Worm (Caenorhabditis elegans) whole organism, L2 larva: Measurements from ENCODE around the gene dhs-19.

ENCODE experiments used
- ama-1 ChIP-seq: fragments of 150-350 bp; optimal IDR thresholded peaks from 2 replicates; lab custom pipeline; 2018; ENCODE audit warnings: inconsistent platforms
- ceh-16 ChIP-seq: fragments of 150-350 bp; optimal IDR thresholded peaks from 2 replicates; lab custom pipeline; 2014; ENCODE audit warnings: missing biosample characterization, missing genetic modification characterization
- ceh-82 ChIP-seq: fragments of 150-350 bp; optimal IDR thresholded peaks from 2 replicates; lab custom pipeline; 2014; ENCODE audit warnings: missing biosample characterization, missing genetic modification characterization
- fos-1 ChIP-seq: fragments of 150-350 bp; optimal IDR thresholded peaks from 2 replicates; lab custom pipeline; 2014; ENCODE audit warnings: missing biosample characterization, missing genetic modification characterization
- lin-13 ChIP-seq: fragments of 150-350 bp; optimal IDR thresholded peaks from 2 replicates; lab custom pipeline; 2014; ENCODE audit warnings: missing biosample characterization, missing genetic modification reagents, missing genetic modification characterization
- nhr-12 ChIP-seq: fragments of 150-350 bp; optimal IDR thresholded peaks from 2 replicates; lab custom pipeline; 2014; ENCODE audit warnings: missing biosample characterization, missing genetic modification characterization
- nhr-237 ChIP-seq: fragments of 150-350 bp; optimal IDR thresholded peaks from 2 replicates; lab custom pipeline; 2014; ENCODE audit warnings: missing biosample characterization, missing genetic modification characterization
- nhr-6 ChIP-seq: fragments of 150-350 bp; optimal IDR thresholded peaks from 2 replicates; lab custom pipeline; 2014; ENCODE audit warnings: missing biosample characterization, missing genetic modification characterization
- peb-1 ChIP-seq: fragments of 150-350 bp; optimal IDR thresholded peaks from 2 replicates; lab custom pipeline; 2014; ENCODE audit warnings: missing biosample characterization, missing genetic modification characterization
- skn-1 ChIP-seq: sonication (generic microtip); optimal IDR thresholded peaks from 2 replicates; lab custom pipeline; 2017; ENCODE audit warnings: missing biosample characterization, missing genetic modification characterization
- snpc-4 ChIP-seq: fragments of 150-350 bp; optimal IDR thresholded peaks from 2 replicates; lab custom pipeline; 2014; ENCODE audit warnings: missing biosample characterization, missing genetic modification characterization
- unc-62 ChIP-seq: fragments of 150-350 bp; optimal IDR thresholded peaks from 2 replicates; lab custom pipeline; 2014; ENCODE audit warnings: missing biosample characterization, missing genetic modification reagents, missing genetic modification characterization

- TF ChIP-seq ceh-82 (tag; lab: Kevin White, UChicago) (no peak), fos-1 (tag; lab: Kevin White, UChicago) (peak; percentile 93), snpc-4 (tag; lab: Kevin White, UChicago) (no peak), unc-62 (GFP tag; lab: Kevin White, UChicago) (no peak), nhr-237 (no peak), nhr-6 (tag; lab: Kevin White, UChicago) (no peak), lin-13 (GFP tag; lab: Kevin White, UChicago) (no peak), ama-1 (lab: Kevin White, UChicago) (no peak), skn-1 (no peak), peb-1 (tag; lab: Kevin White, UChicago) (no peak), nhr-12 (tag; lab: Kevin White, UChicago) (no peak), ceh-16 (tag; lab: Kevin White, UChicago) (no peak)
Measured at ce11 chrV:11534495-11535189, 44.4 kb upstream of the dhs-19 start.
